Worm (Caenorhabditis elegans) whole organism, L3 larva: Measurements from ENCODE around the gene let-711.

Source experiments
- R02D3.7 ChIP-seq: fragments of 150-350 bp; optimal IDR thresholded peaks from 2 replicates; lab custom pipeline; 2014; ENCODE audit warnings: missing biosample characterization, missing genetic modification characterization
- ZK546.5 ChIP-seq: sonication (generic microtip); optimal IDR thresholded peaks from 2 replicates; lab custom pipeline; 2017; ENCODE audit warnings: missing biosample characterization, missing genetic modification characterization
- aly-2 ChIP-seq: fragments of 150-350 bp; optimal IDR thresholded peaks from 2 replicates; lab custom pipeline; 2014; ENCODE audit warnings: missing biosample characterization, missing genetic modification characterization
- ama-1 ChIP-seq: fragments of 150-350 bp; optimal IDR thresholded peaks from 2 replicates; lab custom pipeline; 2018
- ceh-16 ChIP-seq: sonication (generic microtip); optimal IDR thresholded peaks from 2 replicates; lab custom pipeline; 2017; ENCODE audit warnings: missing biosample characterization, missing genetic modification characterization
- ceh-28 ChIP-seq: fragments of 150-350 bp; optimal IDR thresholded peaks from 2 replicates; lab custom pipeline; 2014; ENCODE audit warnings: missing biosample characterization, missing genetic modification reagents, missing genetic modification characterization
- ceh-82 ChIP-seq: fragments of 150-350 bp; optimal IDR thresholded peaks from 2 replicates; lab custom pipeline; 2014; ENCODE audit warnings: missing biosample characterization, missing genetic modification characterization
- ceh-9 ChIP-seq: sonication (generic microtip); optimal IDR thresholded peaks from 2 replicates; lab custom pipeline; 2018; ENCODE audit warnings: missing biosample characterization, missing genetic modification characterization
- daf-12 ChIP-seq: fragments of 150-350 bp; optimal IDR thresholded peaks from 2 replicates; lab custom pipeline; 2014; ENCODE audit warnings: missing biosample characterization, missing genetic modification reagents, missing genetic modification characterization
- egl-5 ChIP-seq: fragments of 150-350 bp; optimal IDR thresholded peaks from 2 replicates; lab custom pipeline; 2017; ENCODE audit warnings: missing biosample characterization, missing genetic modification reagents, missing genetic modification characterization, inconsistent platforms
- elt-1 ChIP-seq: fragments of 150-350 bp; optimal IDR thresholded peaks from 2 replicates; lab custom pipeline; 2014; ENCODE audit warnings: missing biosample characterization, missing genetic modification characterization
- elt-2 ChIP-seq: sonication (generic microtip); optimal IDR thresholded peaks from 2 replicates; lab custom pipeline; 2016; ENCODE audit warnings: missing genetic modification reagents, mild to moderate bottlenecking, missing genetic modification characterization, missing compliant biosample characterization
- elt-3 ChIP-seq, 3 experiments: fragments of 150-350 bp in 1 of 3; sonication (generic microtip) in 2 of 3; optimal IDR thresholded peaks; 2 replicates in 2 of 3; 4 replicates in 1 of 3; lab custom pipeline; 2014 to 2017; ENCODE audit warnings: missing biosample characterization in 3 of 3, missing genetic modification characterization in 3 of 3
- eor-1 ChIP-seq, 2 experiments: fragments of 150-350 bp; optimal IDR thresholded peaks; 2 replicates each; lab custom pipeline; 2014 to 2018; ENCODE audit warnings: missing biosample characterization in 2 of 2, missing genetic modification characterization in 2 of 2
- fkh-10 ChIP-seq: sonication (generic microtip); optimal IDR thresholded peaks from 2 replicates; lab custom pipeline; 2017; ENCODE audit warnings: missing biosample characterization, missing genetic modification reagents, missing genetic modification characterization
- fkh-2 ChIP-seq: fragments of 150-350 bp; optimal IDR thresholded peaks from 2 replicates; lab custom pipeline; 2014; ENCODE audit warnings: missing biosample characterization, missing genetic modification reagents, missing genetic modification characterization
- hmg-11 ChIP-seq: sonication (generic microtip); optimal IDR thresholded peaks from 2 replicates; lab custom pipeline; 2016; ENCODE audit warnings: missing genetic modification characterization, missing compliant biosample characterization
- jun-1 ChIP-seq: fragments of 150-350 bp; optimal IDR thresholded peaks from 2 replicates; lab custom pipeline; 2014; ENCODE audit warnings: missing biosample characterization, missing genetic modification reagents, missing genetic modification characterization
- lin-15B ChIP-seq: fragments of 150-350 bp; optimal IDR thresholded peaks from 2 replicates; lab custom pipeline; 2014; ENCODE audit warnings: missing biosample characterization, missing genetic modification characterization
- lin-39 ChIP-seq: fragments of 150-350 bp; optimal IDR thresholded peaks from 2 replicates; lab custom pipeline; 2018; ENCODE audit warnings: missing biosample characterization, missing genetic modification reagents, missing genetic modification characterization
- lsy-12 ChIP-seq: sonication (generic microtip); optimal IDR thresholded peaks from 2 replicates; lab custom pipeline; 2016; ENCODE audit warnings: mild to moderate bottlenecking, missing genetic modification characterization, missing compliant biosample characterization
- mml-1 ChIP-seq: fragments of 150-350 bp; sonication (generic microtip); optimal IDR thresholded peaks from 3 replicates; lab custom pipeline; 2014; ENCODE audit warnings: missing biosample characterization, missing genetic modification characterization
- nfya-1 ChIP-seq: sonication (generic microtip); optimal IDR thresholded peaks from 2 replicates; lab custom pipeline; 2017; ENCODE audit warnings: missing genetic modification characterization, mild to moderate bottlenecking, missing compliant biosample characterization, antibody characterized with exemption, moderate library complexity; ENCODE audit not compliant: insufficient read depth
- nhr-23 ChIP-seq: fragments of 150-350 bp; optimal IDR thresholded peaks from 2 replicates; lab custom pipeline; 2014; ENCODE audit warnings: missing biosample characterization, missing genetic modification reagents, missing genetic modification characterization
- nhr-237 ChIP-seq: fragments of 150-350 bp; optimal IDR thresholded peaks from 2 replicates; lab custom pipeline; 2014; ENCODE audit warnings: missing biosample characterization, missing genetic modification characterization
- nhr-25 ChIP-seq: sonication (generic microtip); optimal IDR thresholded peaks from 2 replicates; lab custom pipeline; 2017; ENCODE audit warnings: missing biosample characterization, missing genetic modification characterization
- nhr-28 ChIP-seq: fragments of 150-350 bp; optimal IDR thresholded peaks from 2 replicates; lab custom pipeline; 2014; ENCODE audit warnings: missing biosample characterization, missing genetic modification characterization
- nhr-43 ChIP-seq: sonication (generic microtip); optimal IDR thresholded peaks from 2 replicates; lab custom pipeline; 2016; ENCODE audit warnings: mild to moderate bottlenecking, missing genetic modification characterization, missing compliant biosample characterization; ENCODE audit not compliant: poor library complexity, severe bottlenecking
- nhr-67 ChIP-seq: fragments of 150-350 bp; optimal IDR thresholded peaks from 2 replicates; lab custom pipeline; 2014; ENCODE audit warnings: missing biosample characterization, missing genetic modification characterization
- nhr-76 ChIP-seq: fragments of 150-350 bp; sonication (generic microtip); optimal IDR thresholded peaks from 5 replicates; lab custom pipeline; 2014; ENCODE audit warnings: missing biosample characterization, missing genetic modification characterization
- nhr-77 ChIP-seq: fragments of 150-350 bp; optimal IDR thresholded peaks from 2 replicates; lab custom pipeline; 2014; ENCODE audit warnings: missing biosample characterization, missing genetic modification characterization
- pha-4 ChIP-seq: fragments of 150-350 bp; optimal IDR thresholded peaks from 2 replicates; lab custom pipeline; 2014; ENCODE audit warnings: missing biosample characterization, missing genetic modification reagents, missing genetic modification characterization
- pqm-1 ChIP-seq: fragments of 150-350 bp; optimal IDR thresholded peaks from 2 replicates; lab custom pipeline; 2017; ENCODE audit warnings: missing biosample characterization, missing genetic modification characterization, inconsistent platforms
- sea-2 ChIP-seq: fragments of 150-350 bp; sonication (generic microtip); optimal IDR thresholded peaks from 4 replicates; lab custom pipeline; 2014; ENCODE audit warnings: missing biosample characterization, missing genetic modification reagents, missing genetic modification characterization
- skn-1 ChIP-seq: fragments of 150-350 bp; optimal IDR thresholded peaks from 2 replicates; lab custom pipeline; 2014; ENCODE audit warnings: missing biosample characterization, missing genetic modification characterization
- snpc-4 ChIP-seq: fragments of 150-350 bp; optimal IDR thresholded peaks from 2 replicates; lab custom pipeline; 2014; ENCODE audit warnings: missing biosample characterization, missing genetic modification characterization
- tbx-2 ChIP-seq: sonication (generic microtip); optimal IDR thresholded peaks from 2 replicates; lab custom pipeline; 2016; ENCODE audit warnings: mild to moderate bottlenecking, missing genetic modification characterization, missing compliant biosample characterization
- unc-39 ChIP-seq: sonication (generic microtip); optimal IDR thresholded peaks from 4 replicates; lab custom pipeline; 2017; ENCODE audit warnings: missing biosample characterization, missing genetic modification characterization
- unc-62 ChIP-seq: fragments of 150-350 bp; sonication (generic microtip); optimal IDR thresholded peaks from 4 replicates; lab custom pipeline; 2014; ENCODE audit warnings: missing biosample characterization, missing genetic modification reagents, missing genetic modification characterization
- ztf-11 ChIP-seq: fragments of 150-350 bp; optimal IDR thresholded peaks from 2 replicates; lab custom pipeline; 2014; ENCODE audit warnings: missing biosample characterization, missing genetic modification characterization

Gene let-711

ce11 chrIII:6968655-6969054 is 22.1 kb downstream of the let-711 start:
- TF ChIP-seq ceh-82 (tag; lab: Kevin White, UChicago) (no peak), nhr-23 (tag; lab: Kevin White, UChicago) (no peak), ama-1 (lab: Kevin White, UChicago) (no peak), tbx-2 (tag; lab: Kevin White, UChicago) (no peak), lsy-12 (no peak), fkh-10 (GFP tag; lab: Kevin White, UChicago) (no peak), nhr-76 (no peak), nhr-28 (tag; lab: Kevin White, UChicago) (no peak), elt-1 (tag; lab: Kevin White, UChicago) (no peak)

- TF ChIP-seq ceh-16 (tag; lab: Kevin White, UChicago): no peak
- TF ChIP-seq, all 47 proteins: peak for 0
Measured at ce11 chrIII:6969090-6969489, 22.6 kb downstream of the let-711 start, which contains the start of gene F31E3.12. Gene F31E3.12, plus strand, starts transcription at chrIII:6969390.

DNA sequence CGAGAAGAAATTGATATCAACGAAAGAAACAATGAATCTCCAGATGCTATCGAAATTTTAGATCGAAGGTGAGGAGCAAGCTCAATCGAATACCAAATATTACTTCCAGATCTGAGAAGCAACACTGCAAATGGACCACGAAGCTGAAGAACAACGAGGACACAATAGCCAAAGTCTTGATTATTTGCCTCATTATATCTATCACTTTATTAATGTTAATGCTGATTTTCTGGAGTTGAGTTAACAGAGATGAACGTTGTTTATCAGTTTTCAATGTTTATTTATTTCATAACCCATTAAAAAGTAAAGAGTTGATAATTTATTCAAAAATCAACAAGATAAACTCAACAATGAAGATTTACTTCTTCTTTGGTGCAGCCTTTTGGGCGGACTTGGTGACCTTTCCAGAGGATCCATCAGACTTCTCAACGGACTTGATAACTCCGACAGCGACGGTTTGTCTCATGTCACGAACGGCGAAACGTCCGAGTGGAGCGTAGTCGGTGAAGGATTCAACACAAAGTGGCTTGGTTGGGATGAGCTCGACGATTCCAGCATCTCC is 23.3 kb downstream of the let-711 start:
- TF ChIP-seq lin-39 (tag; lab: Kevin White, UChicago) (no peak), elt-2 (peak; percentile 9), ama-1 (lab: Kevin White, UChicago) (peak; percentile 89)

DNA sequence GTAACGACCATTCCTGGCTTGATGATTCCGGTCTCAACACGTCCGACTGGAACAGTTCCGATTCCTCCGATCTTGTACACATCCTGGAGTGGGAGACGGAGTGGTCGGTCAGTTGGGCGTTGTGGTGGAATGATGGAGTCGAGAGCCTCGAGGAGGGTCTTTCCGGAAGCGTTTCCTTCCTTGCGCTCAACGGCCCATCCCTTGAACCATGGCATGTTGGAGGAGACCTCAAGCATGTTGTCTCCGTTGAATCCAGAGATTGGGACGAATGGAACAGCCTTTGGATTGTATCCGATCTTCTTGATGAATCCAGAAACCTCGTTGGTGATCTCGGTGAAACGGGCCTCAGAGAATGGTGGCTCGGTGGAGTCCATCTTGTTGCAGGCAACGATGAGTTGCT is 24.2 kb downstream of the let-711 start:
- no peak for TF ChIP-seq elt-1 (tag; lab: Kevin White, UChicago)
- TF ChIP-seq snpc-4 (tag; lab: Kevin White, UChicago): no peak
- no peak for TF ChIP-seq nhr-43 (tag; lab: Kevin White, UChicago)
- TF ChIP-seq ztf-11 (tag; lab: Kevin White, UChicago): no peak
- no peak for TF ChIP-seq tbx-2 (tag; lab: Kevin White, UChicago)
- no peak for TF ChIP-seq aly-2 (tag; lab: Kevin White, UChicago)
- TF ChIP-seq unc-39 (tag; lab: Kevin White, UChicago): no peak
- TF ChIP-seq fkh-2: no peak
- TF ChIP-seq eor-1 (tag; optimal IDR thresholded peaks at IDR 0.05; lab: Kevin White, UChicago): no peak
- no peak for TF ChIP-seq nhr-67 (tag; lab: Kevin White, UChicago)
- no peak for TF ChIP-seq fkh-10 (GFP tag; lab: Kevin White, UChicago)
- TF ChIP-seq daf-12: no peak
- TF ChIP-seq sea-2 (GFP tag; lab: Kevin White, UChicago): no peak
- no peak for TF ChIP-seq pha-4 (tag; lab: Kevin White, UChicago)
- no peak for TF ChIP-seq nhr-23 (tag; lab: Kevin White, UChicago)
- no peak for TF ChIP-seq jun-1 (tag; lab: Kevin White, UChicago)

ce11 chrIII:6971662-6972284 is 25.3 kb downstream of the let-711 start, which contains the start of the genes eef-1A.1 and rfc-4:
Gene eef-1A.1, minus strand, starts transcription at chrIII:6971712.
Gene rfc-4, plus strand, starts transcription at chrIII:6972253.
- peak; percentile 99 for TF ChIP-seq nfya-1 (tag; lab: Kevin White, UChicago)
- TF ChIP-seq elt-2: peak; percentile 82
- TF ChIP-seq ZK546.5 (tag; lab: Kevin White, UChicago): peak; percentile 97
- peak; percentile 86 for TF ChIP-seq nhr-43 (tag; lab: Kevin White, UChicago)
- TF ChIP-seq ceh-16 (tag; lab: Kevin White, UChicago): peak; percentile 59
- peak; percentile 96 for TF ChIP-seq pqm-1
- TF ChIP-seq mml-1 (tag; lab: Kevin White, UChicago): no peak
- no peak for TF ChIP-seq ztf-11 (tag; lab: Kevin White, UChicago)
- TF ChIP-seq nhr-237 (tag; lab: Kevin White, UChicago): no peak
- peak; percentile 77 for TF ChIP-seq ceh-28
- peak; percentile 47 for TF ChIP-seq unc-62 (GFP tag; lab: Kevin White, UChicago)
- peak; percentile 19 for TF ChIP-seq nhr-77 (tag; lab: Kevin White, UChicago)
- TF ChIP-seq hmg-11 (tag; lab: Kevin White, UChicago): peak; percentile 85
- TF ChIP-seq elt-3 (tag; optimal IDR thresholded peaks at IDR 0.05; lab: Kevin White, UChicago): peak in 1 of 3 experiments; percentile 65
- TF ChIP-seq skn-1: peak; percentile 94
- TF ChIP-seq ceh-82 (tag; lab: Kevin White, UChicago): peak; percentile 72
- peak; percentile 98 for TF ChIP-seq nhr-25 (tag; lab: Kevin White, UChicago)
- peak; percentile 100 for TF ChIP-seq pha-4 (tag; lab: Kevin White, UChicago)
- TF ChIP-seq nhr-67 (tag; lab: Kevin White, UChicago): no peak
- TF ChIP-seq unc-39 (tag; lab: Kevin White, UChicago): no peak
- peak; percentile 98 for TF ChIP-seq lin-39 (tag; lab: Kevin White, UChicago)
- no peak for TF ChIP-seq ceh-9 (tag; lab: Kevin White, UChicago)
- TF ChIP-seq jun-1 (tag; lab: Kevin White, UChicago): peak; percentile 93
- peak; percentile 79 for TF ChIP-seq ama-1 (lab: Kevin White, UChicago)
- TF ChIP-seq R02D3.7: peak; percentile 94
- TF ChIP-seq elt-1 (tag; lab: Kevin White, UChicago): peak; percentile 70
- peak; percentile 71 for TF ChIP-seq tbx-2 (tag; lab: Kevin White, UChicago)
- peak; percentile 90 for TF ChIP-seq fkh-10 (GFP tag; lab: Kevin White, UChicago)
- peak; percentile 95 for TF ChIP-seq lsy-12
- peak; percentile 99 for TF ChIP-seq lin-15B (tag; lab: Kevin White, UChicago)
- TF ChIP-seq daf-12: no peak
- TF ChIP-seq snpc-4 (tag; lab: Kevin White, UChicago): peak; percentile 91
- TF ChIP-seq egl-5: peak; percentile 99
- peak; percentile 99 for TF ChIP-seq nhr-23 (tag; lab: Kevin White, UChicago)
